Fruit fly (Drosophila melanogaster) whole organism, embryonic: ENCODE measurements around the gene CG1231.

ENCODE experiments used
- BEAF-32 ChIP-seq: fragments of 200-800 bp; sonication (Bioruptor generic); optimal IDR thresholded peaks from 3 replicates; lab custom pipeline; 2017; ENCODE audit warnings: missing biosample characterization, missing genetic modification characterization, mild to moderate bottlenecking, moderate library complexity, missing genetic modification reagents
- Bgb ChIP-seq: fragments of 200-800 bp; sonication (Bioruptor generic); IDR thresholded peaks from 2 replicates; pipeline ENCODE4 v1.3.6; 2022; ENCODE audit warnings: missing biosample characterization, missing genetic modification characterization; ENCODE audit not compliant: partially characterized antibody
- CG10209 ChIP-seq: fragments of 200-800 bp; sonication (Bioruptor generic); optimal IDR thresholded peaks from 3 replicates; lab custom pipeline; 2017; ENCODE audit warnings: missing biosample characterization, mild to moderate bottlenecking, missing genetic modification characterization, missing genetic modification reagents
- CG1024 ChIP-seq: fragments of 200-800 bp; sonication (Bioruptor generic); IDR thresholded peaks from 2 replicates; pipeline ENCODE4 v1.3.6; 2022; ENCODE audit warnings: missing biosample characterization, missing genetic modification characterization
- CG10543 ChIP-seq: fragments of 200-800 bp; sonication (Bioruptor generic); optimal IDR thresholded peaks from 3 replicates; lab custom pipeline; 2017; ENCODE audit warnings: missing biosample characterization, mild to moderate bottlenecking, missing genetic modification characterization, moderate library complexity
- CG11085 ChIP-seq: fragments of 200-800 bp; sonication (Bioruptor generic); IDR thresholded peaks from 2 replicates; pipeline ENCODE4 v1.3.6; 2022; ENCODE audit warnings: missing biosample characterization, missing genetic modification characterization
- CG13287 ChIP-seq: fragments of 200-800 bp; sonication (Bioruptor generic); IDR thresholded peaks from 2 replicates; pipeline ENCODE4 v1.3.6; 2022; ENCODE audit warnings: missing biosample characterization, missing genetic modification characterization; ENCODE audit not compliant: partially characterized antibody
- CG14965 ChIP-seq: fragments of 200-800 bp; sonication (Bioruptor generic); optimal IDR thresholded peaks from 2 replicates; lab custom pipeline; 2016; ENCODE audit warnings: missing biosample characterization, missing genetic modification characterization, borderline replicate concordance
- CG15601 ChIP-seq: fragments of 200-800 bp; sonication (Bioruptor generic); optimal IDR thresholded peaks from 3 replicates; lab custom pipeline; 2019; ENCODE audit warnings: missing biosample characterization, mild to moderate bottlenecking, missing genetic modification characterization, moderate library complexity
- CG1603 ChIP-seq: fragments of 200-800 bp; sonication (Bioruptor generic); optimal IDR thresholded peaks from 2 replicates; lab custom pipeline; 2019; ENCODE audit warnings: missing biosample characterization, mild to moderate bottlenecking, missing genetic modification characterization, moderate library complexity
- CG3995 ChIP-seq: fragments of 200-800 bp; sonication (Bioruptor generic); optimal IDR thresholded peaks from 3 replicates; lab custom pipeline; 2016; ENCODE audit warnings: missing biosample characterization, missing genetic modification characterization
- CG4328 ChIP-seq: fragments of 200-800 bp; sonication (Bioruptor generic); optimal IDR thresholded peaks from 3 replicates; lab custom pipeline; 2017; ENCODE audit warnings: missing biosample characterization, missing genetic modification reagents, missing genetic modification characterization
- CG4730 ChIP-seq: fragments of 200-800 bp; sonication (Bioruptor generic); IDR thresholded peaks from 2 replicates; pipeline ENCODE4 v1.3.6; 2022; ENCODE audit warnings: missing biosample characterization, missing genetic modification characterization
- CG7839 ChIP-seq: fragments of 200-800 bp; sonication (Bioruptor generic); optimal IDR thresholded peaks from 3 replicates; lab custom pipeline; 2018; ENCODE audit warnings: missing biosample characterization, mild to moderate bottlenecking, missing genetic modification characterization, moderate library complexity
- CG7928 ChIP-seq: fragments of 200-800 bp; sonication (Bioruptor generic); optimal IDR thresholded peaks from 2 replicates; lab custom pipeline; 2017; ENCODE audit warnings: missing biosample characterization, mild to moderate bottlenecking, missing genetic modification characterization
- CG9215 ChIP-seq: fragments of 200-800 bp; sonication (Bioruptor generic); IDR thresholded peaks from 2 replicates; pipeline ENCODE4 v1.3.6; 2022; ENCODE audit warnings: missing biosample characterization, missing genetic modification characterization
- CG9932 ChIP-seq: fragments of 200-800 bp; sonication (Bioruptor generic); IDR thresholded peaks from 2 replicates; pipeline ENCODE4 v1.3.6; 2022; ENCODE audit warnings: missing biosample characterization, missing genetic modification characterization
- Dek ChIP-seq: fragments of 200-800 bp; sonication (Bioruptor generic); optimal IDR thresholded peaks from 3 replicates; lab custom pipeline; 2019; ENCODE audit warnings: missing biosample characterization, mild to moderate bottlenecking, missing genetic modification characterization, moderate library complexity
- E2f2 ChIP-seq: fragments of 200-800 bp; sonication (Bioruptor generic); IDR thresholded peaks from 2 replicates; pipeline ENCODE4 v1.3.6; 2022; ENCODE audit warnings: missing biosample characterization, missing genetic modification characterization
- Elba2 ChIP-seq: fragments of 200-800 bp; sonication (Bioruptor generic); optimal IDR thresholded peaks from 3 replicates; lab custom pipeline; 2016; ENCODE audit warnings: missing biosample characterization, missing genetic modification characterization
- HmgD ChIP-seq: fragments of 200-800 bp; sonication (Bioruptor generic); optimal IDR thresholded peaks from 3 replicates; lab custom pipeline; 2016; ENCODE audit warnings: missing biosample characterization, missing genetic modification characterization
- HmgZ ChIP-seq: fragments of 200-800 bp; sonication (Bioruptor generic); optimal IDR thresholded peaks from 2 replicates; lab custom pipeline; 2018; ENCODE audit warnings: missing biosample characterization, mild to moderate bottlenecking, missing genetic modification characterization
- Hmr ChIP-seq: fragments of 200-800 bp; sonication (Bioruptor generic); optimal IDR thresholded peaks from 3 replicates; lab custom pipeline; 2017; ENCODE audit warnings: mild to moderate bottlenecking, missing biosample characterization, missing genetic modification reagents, missing genetic modification characterization
- Hr78 ChIP-seq, 2 experiments: fragments of 200-800 bp in 1 of 2; fragments of >200 bp in 1 of 2; sonication (Bioruptor generic) in 1 of 2; optimal IDR thresholded peaks; 2 replicates each; lab custom pipeline; 2017 to 2019; ENCODE audit warnings: missing biosample characterization in 2 of 2, missing genetic modification characterization in 2 of 2, mild to moderate bottlenecking in 1 of 2, moderate library complexity in 1 of 2
- Myb ChIP-seq: fragments of 200-800 bp; sonication (Bioruptor generic); optimal IDR thresholded peaks from 2 replicates; lab custom pipeline; 2016; ENCODE audit warnings: missing biosample characterization, missing genetic modification characterization
- Nf-YB ChIP-seq: fragments of 200-800 bp; sonication (Bioruptor generic); optimal IDR thresholded peaks from 3 replicates; lab custom pipeline; 2019; ENCODE audit warnings: missing biosample characterization, mild to moderate bottlenecking, missing genetic modification characterization, moderate library complexity
- Oli ChIP-seq: fragments of 200-800 bp; sonication (Bioruptor generic); optimal IDR thresholded peaks from 2 replicates; lab custom pipeline; 2018; ENCODE audit warnings: missing biosample characterization, mild to moderate bottlenecking, missing genetic modification characterization, moderate library complexity
- Opbp ChIP-seq: fragments of 200-800 bp; sonication (Bioruptor generic); IDR thresholded peaks from 3 replicates; pipeline ENCODE4 v1.3.6; 2022; ENCODE audit warnings: missing biosample characterization, missing genetic modification characterization; ENCODE audit not compliant: partially characterized antibody
- Vsx1 ChIP-seq: fragments of 200-800 bp; sonication (Bioruptor generic); optimal IDR thresholded peaks from 2 replicates; lab custom pipeline; 2017; ENCODE audit warnings: missing biosample characterization, mild to moderate bottlenecking, missing genetic modification characterization, missing genetic modification reagents
- Xbp1 ChIP-seq: fragments of 200-800 bp; sonication (Bioruptor generic); optimal IDR thresholded peaks from 3 replicates; lab custom pipeline; 2016; ENCODE audit warnings: missing biosample characterization, mild to moderate bottlenecking, missing genetic modification characterization
- en ChIP-seq: fragments of 200-800 bp; sonication (Bioruptor generic); optimal IDR thresholded peaks from 2 replicates; lab custom pipeline; 2016; ENCODE audit warnings: missing biosample characterization, missing genetic modification characterization
- ewg ChIP-seq: fragments of 200-800 bp; sonication (Bioruptor generic); optimal IDR thresholded peaks from 3 replicates; lab custom pipeline; 2017; ENCODE audit warnings: mild to moderate bottlenecking, missing biosample characterization, missing genetic modification reagents, missing genetic modification characterization
- eyg ChIP-seq: fragments of 200-800 bp; sonication (Bioruptor generic); optimal IDR thresholded peaks from 3 replicates; lab custom pipeline; 2016; ENCODE audit warnings: missing biosample characterization, missing genetic modification characterization
- gcm ChIP-seq: fragments of 200-800 bp; sonication (Bioruptor generic); optimal IDR thresholded peaks from 2 replicates; lab custom pipeline; 2019; ENCODE audit warnings: missing biosample characterization, mild to moderate bottlenecking, missing genetic modification characterization, moderate library complexity
- her ChIP-seq: fragments of 200-800 bp; sonication (Bioruptor generic); optimal IDR thresholded peaks from 2 replicates; lab custom pipeline; 2016; ENCODE audit warnings: missing biosample characterization, missing genetic modification characterization
- jing ChIP-seq: fragments of 200-800 bp; sonication (Bioruptor generic); optimal IDR thresholded peaks from 2 replicates; lab custom pipeline; 2018; ENCODE audit warnings: missing biosample characterization, mild to moderate bottlenecking, missing genetic modification characterization
- lbe ChIP-seq: fragments of 200-800 bp; sonication (Bioruptor generic); optimal IDR thresholded peaks from 2 replicates; lab custom pipeline; 2016; ENCODE audit warnings: missing biosample characterization, mild to moderate bottlenecking, missing genetic modification characterization
- maf-S ChIP-seq: fragments of 200-800 bp; sonication (Bioruptor generic); optimal IDR thresholded peaks from 2 replicates; lab custom pipeline; 2016; ENCODE audit warnings: missing biosample characterization, missing genetic modification characterization
- onecut ChIP-seq: fragments of 200-800 bp; sonication (Bioruptor generic); IDR thresholded peaks from 2 replicates; pipeline ENCODE4 v1.3.6; 2022; ENCODE audit warnings: missing biosample characterization, missing genetic modification characterization
- pb ChIP-seq: fragments of 200-800 bp; sonication (Bioruptor generic); optimal IDR thresholded peaks from 3 replicates; lab custom pipeline; 2016; ENCODE audit warnings: missing biosample characterization, missing genetic modification characterization
- pita ChIP-seq: fragments of 200-800 bp; sonication (Bioruptor generic); optimal IDR thresholded peaks from 2 replicates; lab custom pipeline; 2017; ENCODE audit warnings: missing biosample characterization, mild to moderate bottlenecking, missing genetic modification characterization
- pum ChIP-seq: fragments of 200-800 bp; sonication (Bioruptor generic); optimal IDR thresholded peaks from 2 replicates; lab custom pipeline; 2016; ENCODE audit warnings: missing biosample characterization, missing genetic modification characterization
- slou ChIP-seq: fragments of 200-800 bp; sonication (Bioruptor generic); optimal IDR thresholded peaks from 3 replicates; lab custom pipeline; 2016; ENCODE audit warnings: missing biosample characterization, missing genetic modification characterization
- sna ChIP-seq: fragments of 200-800 bp; sonication (Bioruptor generic); IDR thresholded peaks from 2 replicates; pipeline ENCODE4 v1.3.6; 2022; ENCODE audit warnings: missing biosample characterization, missing genetic modification characterization; ENCODE audit not compliant: partially characterized antibody
- sug ChIP-seq: fragments of 200-800 bp; optimal IDR thresholded peaks from 2 replicates; lab custom pipeline; 2019; ENCODE audit warnings: missing biosample characterization, mild to moderate bottlenecking, missing genetic modification characterization, moderate library complexity
- wor ChIP-seq: fragments of 200-800 bp; sonication (Bioruptor generic); IDR thresholded peaks from 2 replicates; pipeline ENCODE4 v1.3.6; 2022; ENCODE audit warnings: missing biosample characterization, missing genetic modification characterization

The CG1231 gene

DNA sequence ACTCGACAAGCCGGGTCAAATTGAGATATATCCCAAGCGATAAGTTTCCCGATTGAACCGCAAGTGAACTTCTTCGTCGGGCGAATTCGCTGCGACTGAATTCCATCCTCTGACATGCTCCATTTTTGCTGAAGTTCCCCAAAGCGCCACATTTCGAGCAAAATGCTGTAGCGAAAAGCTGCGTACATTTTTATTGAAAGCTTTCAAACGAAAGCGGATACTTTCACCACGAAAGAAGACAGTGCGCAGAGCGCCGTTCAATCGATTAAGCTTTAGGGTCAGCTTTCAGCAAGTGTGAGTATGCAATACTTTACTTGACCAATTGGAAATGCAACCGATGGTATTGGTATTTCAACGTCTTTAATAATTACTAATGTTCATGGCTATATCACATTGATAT, 13.4 kb upstream of the CG1231 start, which contains the start of gene mthl10 (continued):
- TF ChIP-seq sug (tag; lab: Kevin White, UChicago) (peak; percentile 11), Bgb (GFP tag; lab: Robert Waterston, UW) (peak; percentile 13; the same call in 1 of the 2 replicates), her (GFP tag; lab: Kevin White, UChicago) (peak; percentile 81), Myb (peak; percentile 13), Nf-YB (peak; percentile 20), CG14965 (GFP tag; lab: Kevin White, UChicago) (no peak), jing (GFP tag; lab: Kevin White, UChicago) (no peak), pita (GFP tag; lab: Kevin White, UChicago) (peak; percentile 59), slou (GFP tag; lab: Kevin White, UChicago) (no peak), BEAF-32 (GFP tag; lab: Kevin White, UChicago) (peak; percentile 4), ewg (GFP tag; lab: Kevin White, UChicago) (peak; percentile 57), onecut (GFP tag; lab: Robert Waterston, UW) (peak; percentile 89), CG4730 (GFP tag; lab: Robert Waterston, UW) (no peak), Xbp1 (GFP tag; lab: Kevin White, UChicago) (no peak), CG15601 (tag; lab: Kevin White, UChicago) (peak; percentile 80), lbe (peak; percentile 33), HmgZ (peak; percentile 59), Hr78 (GFP tag; optimal IDR thresholded peaks at IDR 0.05; lab: Kevin White, UChicago) (peak in 1 of 2 experiments; percentile 98)

DNA sequence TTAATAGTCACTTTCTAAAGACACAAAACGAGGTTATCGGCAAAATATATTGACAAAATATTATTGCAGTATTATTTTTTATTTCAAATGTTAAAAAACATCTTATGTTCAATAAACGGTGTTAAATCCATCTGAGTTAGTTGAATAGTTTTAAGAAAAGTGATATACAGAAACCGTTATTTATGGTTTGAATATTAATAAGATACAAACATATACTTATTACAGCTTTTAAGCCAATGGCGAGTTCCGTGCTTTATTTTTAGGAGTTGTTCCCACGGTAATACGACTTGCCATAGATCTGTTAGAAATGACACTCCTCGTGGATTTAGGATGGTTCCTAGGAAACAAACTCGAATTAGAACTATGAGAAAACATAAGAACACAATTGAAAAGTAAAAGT, 12.9 kb upstream of the CG1231 start:
- TF ChIP-seq CG10543 (no peak), Hmr (no peak), CG3995 (GFP tag; lab: Kevin White, UChicago) (no peak), gcm (GFP tag; lab: Kevin White, UChicago) (no peak), pum (GFP tag; lab: Kevin White, UChicago) (no peak), Dek (tag; lab: Kevin White, UChicago) (no peak), HmgD (no peak), E2f2 (GFP tag; lab: Robert Waterston, UW) (no peak), Elba2 (GFP tag; lab: Kevin White, UChicago) (no peak), eyg (GFP tag; lab: Kevin White, UChicago) (no peak)

DNA sequence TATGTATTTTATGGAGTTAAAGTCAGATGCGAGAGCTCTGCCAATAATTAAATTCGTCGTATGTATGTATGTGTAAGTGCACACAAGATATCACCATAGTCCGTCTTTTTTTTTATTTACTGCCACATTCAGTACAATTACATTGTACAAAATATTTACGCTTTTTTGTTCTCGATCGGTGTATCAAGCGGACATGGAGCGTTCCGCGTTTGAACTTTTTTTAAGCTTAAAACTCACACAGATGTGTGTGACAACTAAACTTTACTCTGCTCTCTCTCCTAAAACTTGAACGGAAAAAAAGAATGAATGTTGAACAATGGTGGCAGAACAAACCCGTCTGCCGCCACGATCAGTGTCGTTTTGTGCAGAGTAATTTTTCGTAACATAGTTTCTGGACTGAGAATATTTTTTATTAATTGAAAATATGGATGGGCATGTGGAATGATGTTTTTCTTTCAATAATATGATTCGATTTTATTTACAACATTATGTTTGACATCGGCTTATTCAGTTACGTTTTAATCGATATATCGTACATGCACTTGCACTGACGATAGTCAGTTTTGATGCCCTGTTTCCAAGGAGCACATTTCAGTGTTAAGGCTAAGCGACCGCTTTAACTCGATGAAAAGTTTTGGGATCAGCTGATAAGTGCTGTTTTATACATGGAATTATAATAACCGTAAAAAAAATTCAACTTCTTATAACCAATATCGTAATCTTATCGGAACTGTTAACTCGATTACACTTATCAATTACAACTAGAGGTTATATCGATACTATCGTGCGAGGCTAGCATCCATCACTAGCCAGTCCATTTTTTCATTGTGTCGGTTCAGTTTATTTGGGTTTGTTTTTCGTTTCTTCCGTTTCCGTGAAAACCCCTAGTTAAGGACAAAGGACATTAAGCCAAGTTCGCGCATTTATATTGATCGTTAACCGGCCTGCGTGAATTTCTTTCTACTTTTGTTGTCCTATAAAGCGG, 9.3 kb upstream of the CG1231 start, which contains the start of gene mth:
mth (minus strand) TSS at position 302 of the 985 bp plus-strand sequence.
- TF ChIP-seq en (no peak), CG1603 (tag; lab: Kevin White, UChicago) (peak; percentile 75), CG4328 (GFP tag; lab: Kevin White, UChicago) (no peak), Opbp (GFP tag; lab: Robert Waterston, UW) (peak; percentile 96), CG7928 (GFP tag; lab: Kevin White, UChicago) (peak; percentile 36), CG9215 (GFP tag; lab: Robert Waterston, UW) (no peak; the same call in 1 of the 2 replicates), pb (GFP tag; lab: Kevin White, UChicago) (peak; percentile 15), CG10209 (GFP tag; lab: Kevin White, UChicago) (no peak), Oli (peak; percentile 3), Vsx1 (GFP tag; lab: Kevin White, UChicago) (no peak), CG11085 (GFP tag; lab: Robert Waterston, UW) (no peak), sna (GFP tag; lab: Robert Waterston, UW) (peak; percentile 100), maf-S (GFP tag; lab: Kevin White, UChicago) (peak; percentile 59), wor (peak; percentile 30; the same call in 1 of the 2 replicates), CG9932 (GFP tag; lab: Robert Waterston, UW) (peak; percentile 72), ewg (GFP tag; lab: Kevin White, UChicago) (peak; percentile 33), CG1024 (GFP tag; lab: Robert Waterston, UW) (no peak), CG7839 (tag; lab: Kevin White, UChicago) (peak; percentile 36), CG13287 (GFP tag; lab: Robert Waterston, UW) (peak; percentile 99)
